Worm (Caenorhabditis elegans) whole organism, late embryonic: Measurements from ENCODE around the gene srw-129.

Experiments used
- C08G9.2 ChIP-seq: sonication (generic microtip); optimal IDR thresholded peaks from 2 replicates; lab custom pipeline; 2016; ENCODE audit warnings: mild to moderate bottlenecking, missing genetic modification characterization, moderate library complexity, missing compliant biosample characterization
- F13H6.1 ChIP-seq: sonication (generic microtip); optimal IDR thresholded peaks from 2 replicates; lab custom pipeline; 2016; ENCODE audit warnings: missing genetic modification characterization, missing compliant biosample characterization
- Y22D7AL.16 ChIP-seq: sonication (generic microtip); optimal IDR thresholded peaks from 2 replicates; lab custom pipeline; 2016; ENCODE audit warnings: missing genetic modification characterization, missing compliant biosample characterization
- ceh-18 ChIP-seq: sonication (generic microtip); optimal IDR thresholded peaks from 2 replicates; lab custom pipeline; 2016; ENCODE audit warnings: missing genetic modification characterization, missing compliant biosample characterization
- ceh-31 ChIP-seq: sonication (generic microtip); optimal IDR thresholded peaks from 2 replicates; lab custom pipeline; 2016; ENCODE audit warnings: missing genetic modification characterization, missing compliant biosample characterization
- che-1 ChIP-seq: sonication (generic microtip); optimal IDR thresholded peaks from 2 replicates; lab custom pipeline; 2016; ENCODE audit warnings: mild to moderate bottlenecking, missing genetic modification characterization, missing compliant biosample characterization
- dve-1 ChIP-seq: sonication (generic microtip); optimal IDR thresholded peaks from 2 replicates; lab custom pipeline; 2017; ENCODE audit warnings: antibody characterized with exemption, mild to moderate bottlenecking, missing genetic modification characterization, missing compliant biosample characterization
- fkh-6 ChIP-seq: sonication (generic microtip); optimal IDR thresholded peaks from 2 replicates; lab custom pipeline; 2016; ENCODE audit warnings: missing genetic modification characterization, missing compliant biosample characterization
- lim-6 ChIP-seq: sonication (generic microtip); optimal IDR thresholded peaks from 2 replicates; lab custom pipeline; 2016; ENCODE audit warnings: missing genetic modification characterization, missing compliant biosample characterization
- mec-3 ChIP-seq: sonication (generic microtip); optimal IDR thresholded peaks from 2 replicates; lab custom pipeline; 2016; ENCODE audit warnings: borderline replicate concordance, missing genetic modification characterization, missing compliant biosample characterization
- nhr-232 ChIP-seq: sonication (generic microtip); optimal IDR thresholded peaks from 2 replicates; lab custom pipeline; 2016; ENCODE audit warnings: missing genetic modification characterization, missing compliant biosample characterization
- odd-2 ChIP-seq: sonication (generic microtip); optimal IDR thresholded peaks from 2 replicates; lab custom pipeline; 2017; ENCODE audit warnings: antibody characterized with exemption, mild to moderate bottlenecking, missing genetic modification characterization, missing compliant biosample characterization
- rnt-1 ChIP-seq: sonication (generic microtip); optimal IDR thresholded peaks from 2 replicates; lab custom pipeline; 2016; ENCODE audit warnings: missing genetic modification characterization, missing compliant biosample characterization
- sox-2 ChIP-seq: fragments of 200-800 bp; sonication (Bioruptor generic); IDR thresholded peaks from 2 replicates; pipeline ENCODE4 v1.3.6; 2022; ENCODE audit warnings: missing genetic modification reagents, missing genetic modification characterization, missing compliant biosample characterization
- sox-4 ChIP-seq: sonication (generic microtip); optimal IDR thresholded peaks from 2 replicates; lab custom pipeline; 2017; ENCODE audit warnings: mild to moderate bottlenecking, missing genetic modification characterization, inconsistent platforms, missing compliant biosample characterization
- tbx-7 ChIP-seq: sonication (generic microtip); optimal IDR thresholded peaks from 2 replicates; lab custom pipeline; 2016; ENCODE audit warnings: missing genotype, missing genetic modification characterization, missing compliant biosample characterization
- unc-86 ChIP-seq: sonication (generic microtip); optimal IDR thresholded peaks from 2 replicates; lab custom pipeline; 2016; ENCODE audit warnings: missing genetic modification characterization, missing compliant biosample characterization
- zip-5 ChIP-seq: sonication (generic microtip); optimal IDR thresholded peaks from 2 replicates; lab custom pipeline; 2016; ENCODE audit warnings: missing genetic modification characterization, missing compliant biosample characterization

Gene srw-129

ce11 chrV:3011394-3011793 is 39.6 kb downstream of the srw-129 start, which contains the start of gene srw-135:
Gene srw-135 (minus strand): TSS chrV:3011494.
- TF ChIP-seq lim-6 (no peak), odd-2 (tag; lab: Kevin White, UChicago) (no peak), sox-4 (no peak), ceh-18 (tag; lab: Kevin White, UChicago) (no peak), rnt-1 (no peak), fkh-6 (no peak)

ce11 chrV:3014185-3014584 is 42.4 kb downstream of the srw-129 start, which contains the start of gene K12D9.1:
Gene K12D9.1 (plus strand): TSS chrV:3014485.
- TF ChIP-seq sox-2 (GFP tag; lab: Robert Waterston, UW), result no peak

- TF ChIP-seq zip-5 (tag; lab: Kevin White, UChicago), result no peak
- TF ChIP-seq, all 69 proteins: peak for 0
Measured at ce11 chrV:3017930-3018329, 46.2 kb downstream of the srw-129 start.

- TF ChIP-seq mec-3 (tag; lab: Kevin White, UChicago) (no peak), unc-86 (tag; lab: Kevin White, UChicago) (no peak), che-1 (tag; lab: Kevin White, UChicago) (no peak), ceh-31 (tag; lab: Kevin White, UChicago) (no peak), nhr-232 (tag; lab: Kevin White, UChicago) (no peak), F13H6.1 (no peak), dve-1 (tag; lab: Kevin White, UChicago) (no peak), tbx-7 (tag; lab: Kevin White, UChicago) (no peak), Y22D7AL.16 (no peak), C08G9.2 (tag; lab: Kevin White, UChicago) (no peak)
- TF ChIP-seq, all 69 proteins: peak for 0
Measured at ce11 chrV:3021306-3021705, 49.6 kb downstream of the srw-129 start, which contains the start of gene irld-12. Gene irld-12 (minus strand): TSS chrV:3021406.
